Worm (Caenorhabditis elegans) whole organism, L2 larva: ENCODE results near the gene Y60A3A.16.

Experiments
- Y55F3AM.14 ChIP-seq: fragments of 200-800 bp; sonication (Bioruptor generic); optimal IDR thresholded peaks from 2 replicates; lab custom pipeline; 2018; ENCODE audit warnings: mild to moderate bottlenecking, missing genetic modification characterization, missing compliant biosample characterization
- ama-1 ChIP-seq: fragments of 150-350 bp; optimal IDR thresholded peaks from 2 replicates; lab custom pipeline; 2018; ENCODE audit warnings: inconsistent platforms
- lin-11 ChIP-seq: fragments of 150-350 bp; sonication (generic microtip); optimal IDR thresholded peaks from 2 replicates; lab custom pipeline; 2014; ENCODE audit warnings: missing biosample characterization, missing genetic modification characterization, inconsistent platforms, mixed read lengths
- lin-13 ChIP-seq: fragments of 150-350 bp; optimal IDR thresholded peaks from 2 replicates; lab custom pipeline; 2014; ENCODE audit warnings: missing biosample characterization, missing genetic modification reagents, missing genetic modification characterization
- lin-39 ChIP-seq: fragments of 150-350 bp; optimal IDR thresholded peaks from 2 replicates; lab custom pipeline; 2014; ENCODE audit warnings: missing biosample characterization, missing genetic modification reagents, missing genetic modification characterization
- snpc-4 ChIP-seq: fragments of 150-350 bp; optimal IDR thresholded peaks from 2 replicates; lab custom pipeline; 2014; ENCODE audit warnings: missing biosample characterization, missing genetic modification characterization
- unc-39 ChIP-seq: fragments of 150-350 bp; optimal IDR thresholded peaks from 2 replicates; lab custom pipeline; 2014; ENCODE audit warnings: missing biosample characterization, missing genetic modification characterization

ce11 chrV:19961971-19962370, 39.5 kb upstream of the Y60A3A.16 start:
- TF ChIP-seq snpc-4 (tag; lab: Kevin White, UChicago) = no peak
- no peak for TF ChIP-seq ama-1 (lab: Kevin White, UChicago)
- no peak for TF ChIP-seq Y55F3AM.14 (GFP tag; lab: Kevin White, UChicago)
- TF ChIP-seq lin-11 (tag; lab: Kevin White, UChicago) = no peak
- TF ChIP-seq lin-39 (tag; lab: Kevin White, UChicago) = no peak
- no peak for TF ChIP-seq unc-39
- TF ChIP-seq lin-13 (GFP tag; lab: Kevin White, UChicago) = no peak
